Fruit fly (Drosophila melanogaster) whole organism, prepupa: ENCODE results near the gene CG34305.

Experiments
- CG10669 ChIP-seq: fragments of 200-800 bp; sonication (Bioruptor generic); optimal IDR thresholded peaks from 3 replicates; lab custom pipeline; 2018; ENCODE audit warnings: missing biosample characterization, mild to moderate bottlenecking, missing genetic modification characterization, moderate library complexity
- CG11762 ChIP-seq: fragments of 200-800 bp; sonication (Bioruptor generic); optimal IDR thresholded peaks from 3 replicates; lab custom pipeline; 2016; ENCODE audit warnings: missing biosample characterization, missing genetic modification characterization; ENCODE audit not compliant: insufficient read depth
- CG15336 ChIP-seq: fragments of 200-800 bp; sonication (Bioruptor generic); IDR thresholded peaks from 2 replicates; pipeline ENCODE4 v1.3.6; 2022; ENCODE audit warnings: missing biosample characterization, missing genetic modification characterization
- CG4318 ChIP-seq: fragments of 200-800 bp; sonication (Bioruptor generic); optimal IDR thresholded peaks from 3 replicates; lab custom pipeline; 2017; ENCODE audit warnings: missing biosample characterization, mild to moderate bottlenecking, missing genetic modification characterization
- CG8119 ChIP-seq: fragments of 200-800 bp; sonication (Bioruptor generic); IDR thresholded peaks from 3 replicates; pipeline ENCODE4 v1.3.6; 2022; ENCODE audit warnings: missing biosample characterization, missing genetic modification characterization
- Eip75B ChIP-seq: fragments of 200-800 bp; sonication (Bioruptor generic); optimal IDR thresholded peaks from 3 replicates; lab custom pipeline; 2016; ENCODE audit warnings: missing biosample characterization, missing genetic modification characterization
- Ets96B ChIP-seq: fragments of 200-800 bp; optimal IDR thresholded peaks from 2 replicates; lab custom pipeline; 2019; ENCODE audit warnings: missing biosample characterization, mild to moderate bottlenecking, missing genetic modification characterization, moderate library complexity
- Lpt ChIP-seq: fragments of 200-800 bp; sonication (Bioruptor generic); optimal IDR thresholded peaks from 3 replicates; lab custom pipeline; 2016; ENCODE audit warnings: missing biosample characterization, missing genetic modification characterization
- cyc ChIP-seq: fragments of 200-800 bp; sonication (Bioruptor generic); optimal IDR thresholded peaks from 3 replicates; lab custom pipeline; 2016; ENCODE audit warnings: missing biosample characterization, missing genetic modification characterization
- fd59A ChIP-seq: fragments of 200-800 bp; sonication (Bioruptor generic); optimal IDR thresholded peaks from 2 replicates; lab custom pipeline; 2017; ENCODE audit warnings: missing biosample characterization, mild to moderate bottlenecking, missing genetic modification characterization, missing genetic modification reagents
- lz ChIP-seq: fragments of 200-800 bp; sonication (Bioruptor generic); optimal IDR thresholded peaks from 3 replicates; lab custom pipeline; 2016; ENCODE audit warnings: missing biosample characterization, missing genetic modification characterization
- pdm3 ChIP-seq: fragments of 200-800 bp; sonication (Bioruptor generic); optimal IDR thresholded peaks from 3 replicates; lab custom pipeline; 2016; ENCODE audit warnings: missing biosample characterization, missing genetic modification characterization
- topi ChIP-seq: fragments of 200-800 bp; sonication (Bioruptor generic); optimal IDR thresholded peaks from 3 replicates; lab custom pipeline; 2016; ENCODE audit warnings: missing biosample characterization, missing genetic modification characterization
- vri ChIP-seq: fragments of 200-800 bp; sonication (Bioruptor generic); optimal IDR thresholded peaks from 3 replicates; lab custom pipeline; 2016; ENCODE audit warnings: missing biosample characterization, mild to moderate bottlenecking, missing genetic modification characterization

- TF ChIP-seq CG15336 (GFP tag; lab: Robert Waterston, UW), result no peak
- no peak for TF ChIP-seq CG10669 (GFP tag; lab: Kevin White, UChicago)
- TF ChIP-seq cyc (GFP tag; lab: Kevin White, UChicago), result no peak
- no peak for TF ChIP-seq fd59A (GFP tag; lab: Kevin White, UChicago)
- TF ChIP-seq Eip75B (GFP tag; lab: Kevin White, UChicago), result no peak
- no peak for TF ChIP-seq pdm3
- no peak for TF ChIP-seq CG4318 (GFP tag; lab: Kevin White, UChicago)
- TF ChIP-seq Lpt (GFP tag; lab: Kevin White, UChicago), result no peak
- no peak for TF ChIP-seq CG8119
- TF ChIP-seq CG11762 (GFP tag; lab: Kevin White, UChicago), result no peak
- no peak for TF ChIP-seq Ets96B (tag; lab: Kevin White, UChicago)
- TF ChIP-seq lz (GFP tag; lab: Kevin White, UChicago), result no peak
- no peak for TF ChIP-seq vri
- TF ChIP-seq topi, result no peak
These were observed 34.9 kb upstream of the CG34305 start, which contains the start of gene flip for dm6 chr3R:4277828-4278227.
